Fruit fly (Drosophila melanogaster) whole organism, prepupa: ENCODE data around the gene CG2816.

Experiments
- Blimp-1 ChIP-seq: fragments of 200-800 bp; sonication (Bioruptor generic); optimal IDR thresholded peaks from 3 replicates; lab custom pipeline; 2017; ENCODE audit warnings: missing biosample characterization, missing genetic modification characterization, mild to moderate bottlenecking, moderate library complexity, missing genetic modification reagents
- CG34406 ChIP-seq: fragments of 200-800 bp; sonication (Bioruptor generic); optimal IDR thresholded peaks from 3 replicates; lab custom pipeline; 2016; ENCODE audit warnings: missing biosample characterization, missing genetic modification characterization
- CG3919 ChIP-seq: fragments of 200-800 bp; sonication (Bioruptor generic); optimal IDR thresholded peaks from 3 replicates; lab custom pipeline; 2016; ENCODE audit warnings: missing biosample characterization, missing genetic modification characterization
- CG6163 ChIP-seq: fragments of 200-800 bp; sonication (Bioruptor generic); IDR thresholded peaks from 3 replicates; pipeline ENCODE4 v1.3.6; 2022; ENCODE audit warnings: missing biosample characterization, missing genetic modification characterization
- CG8119 ChIP-seq: fragments of 200-800 bp; sonication (Bioruptor generic); IDR thresholded peaks from 3 replicates; pipeline ENCODE4 v1.3.6; 2022; ENCODE audit warnings: missing biosample characterization, missing genetic modification characterization
- CG9139 ChIP-seq: fragments of 200-800 bp; sonication (Bioruptor generic); optimal IDR thresholded peaks from 3 replicates; lab custom pipeline; 2017; ENCODE audit warnings: missing biosample characterization, mild to moderate bottlenecking, missing genetic modification characterization
- Eip78C ChIP-seq: fragments of 200-800 bp; sonication (Bioruptor generic); peaks from one replicate; lab custom pipeline; 2016; ENCODE audit warnings: missing biosample characterization, missing genetic modification characterization
- OdsH ChIP-seq: fragments of 200-800 bp; sonication (Bioruptor generic); optimal IDR thresholded peaks from 3 replicates; lab custom pipeline; 2016; ENCODE audit warnings: missing biosample characterization, missing genetic modification characterization
- Sox102F ChIP-seq: fragments of 200-800 bp; sonication (Bioruptor generic); optimal IDR thresholded peaks from 2 replicates; lab custom pipeline; 2016; ENCODE audit warnings: missing biosample characterization, mild to moderate bottlenecking, missing genetic modification characterization
- achi ChIP-seq: fragments of 200-800 bp; sonication (Bioruptor generic); optimal IDR thresholded peaks from 3 replicates; lab custom pipeline; 2016; ENCODE audit warnings: missing biosample characterization, missing genetic modification characterization
- acj6 ChIP-seq: fragments of 200-800 bp; sonication (Bioruptor generic); optimal IDR thresholded peaks from 3 replicates; lab custom pipeline; 2016; ENCODE audit warnings: missing biosample characterization, missing genetic modification characterization
- dsx ChIP-seq: fragments of 200-800 bp; optimal IDR thresholded peaks from 3 replicates; lab custom pipeline; 2019; ENCODE audit warnings: missing biosample characterization, mild to moderate bottlenecking, missing genetic modification characterization, moderate library complexity; ENCODE audit not compliant: poor library complexity, severe bottlenecking
- eg ChIP-seq: fragments of 200-800 bp; sonication (Bioruptor generic); IDR thresholded peaks from 3 replicates; pipeline ENCODE4 v1.3.6; 2022; ENCODE audit warnings: missing biosample characterization, missing genetic modification characterization
- fd85E ChIP-seq: fragments of 200-800 bp; sonication (Bioruptor generic); optimal IDR thresholded peaks from 3 replicates; lab custom pipeline; 2016; ENCODE audit warnings: missing biosample characterization, missing genetic modification characterization
- net ChIP-seq: fragments of 200-800 bp; sonication (Bioruptor generic); optimal IDR thresholded peaks from 3 replicates; lab custom pipeline; 2016; ENCODE audit warnings: missing biosample characterization, missing genetic modification characterization
- svp ChIP-seq: fragments of 200-800 bp; sonication (Bioruptor generic); peaks from one replicate; lab custom pipeline; 2016; ENCODE audit warnings: missing biosample characterization, missing genetic modification characterization
- topi ChIP-seq: fragments of 200-800 bp; sonication (Bioruptor generic); optimal IDR thresholded peaks from 3 replicates; lab custom pipeline; 2016; ENCODE audit warnings: missing biosample characterization, missing genetic modification characterization

Gene CG2816

dm6 chr2L:3740443-3740842 is 37.0 kb downstream of the CG2816 start:
- TF ChIP-seq Sox102F (GFP tag; lab: Kevin White, UChicago) = no peak
- TF ChIP-seq Eip78C = peak; percentile 14

dm6 chr2L:3748691-3749090 is 45.2 kb downstream of the CG2816 start:
- TF ChIP-seq OdsH = peak; percentile 5
- peak; percentile 11 for TF ChIP-seq CG34406 (GFP tag; lab: Kevin White, UChicago)
- TF ChIP-seq dsx (GFP tag; lab: Kevin White, UChicago) = no peak
- TF ChIP-seq CG8119 (GFP tag; lab: Robert Waterston, UW) = no peak
- no peak for TF ChIP-seq Blimp-1
- TF ChIP-seq eg (GFP tag; lab: Robert Waterston, UW) = 0 out of 3 replicates have a peak, but pooled peaks have one; percentile 14
- TF ChIP-seq achi (GFP tag; lab: Kevin White, UChicago) = peak; percentile 55
- TF ChIP-seq svp = peak; percentile 32
- peak; percentile 0 for TF ChIP-seq topi (GFP tag; lab: Kevin White, UChicago)
- peak; percentile 6 for TF ChIP-seq acj6 (GFP tag; lab: Kevin White, UChicago)
- peak; percentile 28 for TF ChIP-seq net
- 0 out of 3 replicates have a peak, but pooled peaks have one; percentile 50 for TF ChIP-seq CG6163 (GFP tag; lab: Robert Waterston, UW)
- TF ChIP-seq CG9139 = peak; percentile 25
- peak; percentile 33 for TF ChIP-seq CG3919 (GFP tag; lab: Kevin White, UChicago)
- TF ChIP-seq fd85E (GFP tag; lab: Kevin White, UChicago) = no peak
